Fruit fly (Drosophila melanogaster) whole organism: Measurements from ENCODE around the gene CG9760.

Experiments
- psq ChIP-seq: fragments of >200 bp; optimal IDR thresholded peaks from 2 replicates; lab custom pipeline; 2017
- usp ChIP-seq: fragments of >200 bp; optimal IDR thresholded peaks from 2 replicates; lab custom pipeline; 2017; ENCODE audit warnings: missing biosample characterization, missing genetic modification characterization, mixed read lengths

DNA sequence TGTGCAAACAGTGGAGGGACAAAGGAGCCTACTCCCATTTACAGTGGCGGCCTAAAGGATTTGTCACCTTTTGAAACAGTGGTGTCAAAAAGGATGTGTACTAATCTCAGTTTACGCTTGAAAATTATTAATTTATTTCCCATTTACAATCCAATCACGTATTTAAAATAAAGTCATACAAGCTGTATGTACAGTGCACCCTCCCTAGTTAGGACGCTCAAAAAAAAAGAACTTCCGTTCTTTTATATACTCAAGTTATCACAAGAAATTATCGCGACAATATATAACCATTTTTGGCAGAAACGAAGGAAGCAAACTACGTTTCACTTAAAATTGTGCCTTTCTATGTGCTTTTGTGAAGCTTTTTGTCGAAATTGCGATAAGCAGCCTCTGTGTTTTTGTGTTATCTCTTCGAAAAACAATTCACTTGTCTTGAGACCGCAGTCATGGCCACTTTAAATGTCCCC lies 24.3 kb downstream of the CG9760 start:
- TF ChIP-seq psq (lab: Kevin White, UChicago) = no peak
- no peak for TF ChIP-seq usp (GFP tag; lab: Kevin White, UChicago)
